Fruit fly (Drosophila melanogaster): Measurements from ENCODE around the gene bif.

The bif gene

dm6 chrX:11713808-11714528, 35.2 kb downstream of the bif start:
- peak; percentile 2 for TF ChIP-seq noc (tag; optimal IDR thresholded peaks at IDR 0.05)

- TF ChIP-seq noc (tag; optimal IDR thresholded peaks at IDR 0.05): peak; percentile 29
Measured at dm6 chrX:11714529-11715262, 35.9 kb downstream of the bif start.

- no peak for TF ChIP-seq noc (tag; optimal IDR thresholded peaks at IDR 0.05)
Measured at dm6 chrX:11715263-11715659, 36.5 kb downstream of the bif start, which contains the start of gene Amun. Gene Amun, minus strand, starts transcription at chrX:11715565.

- peak; percentile 91 for TF ChIP-seq noc (tag; optimal IDR thresholded peaks at IDR 0.05)
Measured at dm6 chrX:11715937-11716730, 37.4 kb downstream of the bif start.

- TF ChIP-seq noc (tag; optimal IDR thresholded peaks at IDR 0.05): no peak
Measured at dm6 chrX:11716731-11717326, 38.1 kb downstream of the bif start, which contains the start of gene prtp. Gene prtp, plus strand, starts transcription at chrX:11716756.

- TF ChIP-seq noc (tag; optimal IDR thresholded peaks at IDR 0.05): peak; percentile 43
Measured at dm6 chrX:11717892-11718291, 39.1 kb downstream of the bif start.

- peak; percentile 61 for TF ChIP-seq noc (tag; optimal IDR thresholded peaks at IDR 0.05)
Measured at dm6 chrX:11720138-11720537, 41.4 kb downstream of the bif start, which contains the start of gene Tango10. Gene Tango10, plus strand, starts transcription at chrX:11720245.

- no peak for TF ChIP-seq noc (tag; optimal IDR thresholded peaks at IDR 0.05)
Measured at dm6 chrX:11723946-11724345, 45.2 kb downstream of the bif start, which contains the start of gene CG15221. Gene CG15221, plus strand, starts transcription at chrX:11724246.

dm6 chrX:11728999-11729398, 50.2 kb downstream of the bif start, which contains the start of gene inaF-D:
Gene inaF-D, minus strand, starts transcription at chrX:11729099.
- no peak for TF ChIP-seq noc (tag; optimal IDR thresholded peaks at IDR 0.05)

dm6 chrX:11729993-11730392, 51.2 kb downstream of the bif start:
- no peak for TF ChIP-seq noc (tag; optimal IDR thresholded peaks at IDR 0.05)

- TF ChIP-seq noc (tag; optimal IDR thresholded peaks at IDR 0.05): no peak
Measured at dm6 chrX:11731665-11732064, 52.9 kb downstream of the bif start, which contains the start of gene inaF-C. Gene inaF-C, minus strand, starts transcription at chrX:11731765.

- TF ChIP-seq noc (tag; optimal IDR thresholded peaks at IDR 0.05): no peak
Measured at dm6 chrX:11732670-11733069, 53.9 kb downstream of the bif start, which contains the start of gene inaF-B. Gene inaF-B, minus strand, starts transcription at chrX:11732770.

dm6 chrX:11733795-11734194, 55.0 kb downstream of the bif start, which contains the start of gene inaF-A:
Gene inaF-A, minus strand, starts transcription at chrX:11733895.
- no peak for TF ChIP-seq noc (tag; optimal IDR thresholded peaks at IDR 0.05)

- no peak for TF ChIP-seq noc (tag; optimal IDR thresholded peaks at IDR 0.05)
Measured at dm6 chrX:11736421-11736820, 57.7 kb downstream of the bif start.

Measured in whole organism, larva.